Worm (Caenorhabditis elegans): Measurements from ENCODE around the gene arrd-7.
A peak's percentile ranks its signal among the peaks of the same experiment; 100 is the strongest.

arrd-7 gene

ce11 chrII:12023315-12023878 lies 39.0 kb downstream of the arrd-7 start, which contains the start of gene Y17G7B.12:
Gene Y17G7B.12, plus strand, starts transcription at chrII:12023861.
- TF ChIP-seq lsy-2 (tag; optimal IDR thresholded peaks at IDR 0.05): peak; percentile 38 to 80
- no peak for TF ChIP-seq ceh-16 (tag; optimal IDR thresholded peaks at IDR 0.05)
- no peak for TF ChIP-seq nhr-21 (tag; optimal IDR thresholded peaks at IDR 0.05)
- TF ChIP-seq nhr-77 (tag; optimal IDR thresholded peaks at IDR 0.05): no peak
- TF ChIP-seq sem-4 (tag; optimal IDR thresholded peaks at IDR 0.05): no peak
- TF ChIP-seq unc-55 (GFP tag; optimal IDR thresholded peaks at IDR 0.05): peak; percentile 16

Measured in whole organism, L2 larva.